Worm (Caenorhabditis elegans): Measurements from ENCODE around the gene Y53F4B.36.

DNA sequence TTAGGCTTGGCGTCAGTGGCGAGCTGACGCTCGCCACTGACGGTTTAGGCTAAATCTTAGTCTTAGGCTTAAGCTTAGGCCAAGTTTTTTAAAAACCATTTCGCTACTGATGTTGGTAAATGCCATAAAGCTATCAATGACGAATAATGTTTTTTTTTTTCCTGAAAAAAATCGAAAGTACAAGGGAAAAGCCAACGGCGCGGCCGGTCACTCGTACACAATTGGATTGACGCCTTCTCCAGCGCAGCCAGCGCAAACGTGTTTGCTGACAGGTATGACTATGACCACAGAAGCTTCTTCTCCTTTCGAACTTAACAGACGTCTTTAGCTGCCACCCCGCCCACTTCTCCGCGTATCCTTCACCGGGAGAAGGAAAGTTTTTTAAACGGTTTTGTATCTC is 30.1 kb upstream of the Y53F4B.36 start, which contains the start of gene Y53F4B.27:
- no peak for TF ChIP-seq W03F9.2 (tag; optimal IDR thresholded peaks at IDR 0.05)
- TF ChIP-seq him-1 (tag; optimal IDR thresholded peaks at IDR 0.05) = no peak
- no peak for TF ChIP-seq dao-5 (tag; optimal IDR thresholded peaks at IDR 0.05)

Measured in whole organism, L4/young adult.